Worm (Caenorhabditis elegans): ENCODE measurements around the gene gsp-2.

gsp-2 gene

DNA sequence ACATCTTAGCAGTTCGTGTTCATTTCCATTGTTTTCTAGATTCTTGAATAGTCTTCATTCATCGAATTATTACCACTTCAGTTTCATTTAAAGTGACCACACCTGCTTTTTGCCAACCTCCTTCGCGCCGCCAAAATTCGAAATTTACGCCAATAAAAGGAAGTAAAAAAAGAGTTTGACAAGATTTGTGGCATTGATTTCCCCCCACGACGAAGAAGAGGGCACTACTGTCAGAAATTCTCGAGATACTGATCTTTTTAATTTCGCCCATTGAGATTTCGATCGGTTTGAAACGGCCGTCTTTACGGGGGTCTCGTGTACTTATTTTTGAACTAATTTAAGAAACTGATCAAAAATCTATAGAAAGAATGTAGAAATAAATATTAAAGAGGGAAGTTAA lies 34.7 kb upstream of the gsp-2 start (continued):
- TF ChIP-seq nhr-77 (tag; optimal IDR thresholded peaks at IDR 0.05) (no peak), nhr-111 (GFP tag; optimal IDR thresholded peaks at IDR 0.05) (no peak), daf-19 (GFP tag; conservative IDR thresholded peaks at IDR 0.05) (no peak)

DNA sequence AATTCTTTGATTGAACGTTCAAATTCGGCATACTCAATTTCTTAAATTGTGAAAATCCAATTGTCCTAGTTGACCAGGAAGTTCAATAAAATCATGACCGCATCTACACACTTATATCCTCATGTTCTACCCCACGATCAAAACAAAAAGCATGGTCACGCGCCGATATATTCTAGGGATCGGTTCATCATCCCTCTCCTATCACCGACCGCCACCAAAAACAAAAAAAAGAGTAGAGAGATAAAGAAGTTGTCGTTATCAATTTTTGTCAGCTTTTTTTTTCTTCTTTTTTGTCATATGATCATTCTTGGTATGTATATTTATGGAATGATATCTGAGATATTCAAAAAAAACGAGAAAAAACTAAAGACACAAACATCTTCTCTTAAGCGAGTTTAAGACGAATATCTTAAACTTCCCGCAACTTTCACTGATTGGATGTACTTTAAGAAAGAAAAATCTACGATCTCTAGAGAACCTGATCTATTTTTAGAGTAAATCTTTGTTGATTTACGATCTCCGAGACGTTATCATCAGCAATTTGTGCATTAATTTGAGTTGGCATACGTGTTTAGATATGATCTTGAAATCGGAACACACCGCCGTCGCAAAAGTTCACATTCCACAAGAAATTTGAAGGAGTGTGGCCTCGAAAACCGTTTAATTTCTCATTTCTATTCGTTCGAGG lies 31.3 kb upstream of the gsp-2 start:
- TF ChIP-seq pqm-1 (tag; optimal IDR thresholded peaks at IDR 0.05) (no peak), ceh-32 (tag; optimal IDR thresholded peaks at IDR 0.05; ENCODE audit: poor library complexity) (no peak), lsy-2 (tag; optimal IDR thresholded peaks at IDR 0.05) (peak in 1 of 2 experiments; percentile 16), cey-2 (tag; optimal IDR thresholded peaks at IDR 0.05; ENCODE audit: borderline replicate concordance, insufficient read depth) (peak; percentile 67), tag-97 (GFP tag; IDR thresholded peaks at IDR 0.05) (no peak), zag-1 (tag; optimal IDR thresholded peaks at IDR 0.05) (no peak), unc-39 (tag; optimal IDR thresholded peaks at IDR 0.05) (no peak), gei-8 (GFP tag; optimal IDR thresholded peaks at IDR 0.05) (no peak), nhr-6 (tag; optimal IDR thresholded peaks at IDR 0.05) (no peak), F37D6.2 (tag; optimal IDR thresholded peaks at IDR 0.05) (no peak), Y105C5A.15 (GFP tag; IDR thresholded peaks at IDR 0.05) (no peak), F10B5.3 (tag; optimal IDR thresholded peaks at IDR 0.05) (no peak), zfp-3 (GFP tag; conservative IDR thresholded peaks at IDR 0.05) (no peak), skn-1 (tag; optimal IDR thresholded peaks at IDR 0.05) (no peak), hif-1 (tag; optimal IDR thresholded peaks at IDR 0.05) (no peak), lin-13 (GFP tag; optimal IDR thresholded peaks at IDR 0.05) (no peak), set-16 (GFP tag; IDR thresholded peaks at IDR 0.05) (no peak), spr-1 (tag; optimal IDR thresholded peaks at IDR 0.05) (no peak), nhr-76 (tag; optimal IDR thresholded peaks at IDR 0.05) (no peak), mxl-2 (GFP tag; conservative IDR thresholded peaks at IDR 0.05) (no peak), R02D3.7 (tag; optimal IDR thresholded peaks at IDR 0.05) (no peak), madf-9 (GFP tag; conservative IDR thresholded peaks at IDR 0.05) (no peak), dmd-9 (GFP tag; IDR thresholded peaks at IDR 0.05) (no peak), nhr-102 (tag; optimal IDR thresholded peaks at IDR 0.05) (no peak), ceh-82 (tag; optimal IDR thresholded peaks at IDR 0.05) (no peak), ceh-44 (GFP tag; IDR thresholded peaks at IDR 0.05) (no peak), nhr-25 (tag; optimal IDR thresholded peaks at IDR 0.05; ENCODE audit: borderline replicate concordance, insufficient read depth) (no peak), mep-1 (tag; optimal IDR thresholded peaks at IDR 0.05) (no peak), nhr-42 (GFP tag; IDR thresholded peaks at IDR 0.05) (no peak), nhr-10 (tag; optimal IDR thresholded peaks at IDR 0.05) (no peak), zip-2 (tag; optimal IDR thresholded peaks at IDR 0.05) (no peak), sdz-12 (GFP tag; optimal IDR thresholded peaks at IDR 0.05) (no peak), Y5F2A.4 (GFP tag; optimal IDR thresholded peaks at IDR 0.05) (no peak), dve-1 (tag; optimal IDR thresholded peaks at IDR 0.05; ENCODE audit: insufficient read depth) (peak; percentile 44), hlh-11 (tag; optimal IDR thresholded peaks at IDR 0.05) (peak; percentile 85), dmd-8 (GFP tag; IDR thresholded peaks at IDR 0.05) (no peak), duxl-1 (tag; optimal IDR thresholded peaks at IDR 0.05; ENCODE audit: poor library complexity) (no peak), Y75B8A.6 (GFP tag; IDR thresholded peaks at IDR 0.05) (no peak), dpl-1 (GFP tag; optimal IDR thresholded peaks at IDR 0.05) (peak; percentile 17), nhr-41 (GFP tag; IDR thresholded peaks at IDR 0.05) (no peak), nhr-48 (tag; optimal IDR thresholded peaks at IDR 0.05) (peak; percentile 84), lin-15B (tag; optimal IDR thresholded peaks at IDR 0.05) (no peak), jun-1 (tag; optimal IDR thresholded peaks at IDR 0.05) (no peak), nhr-77 (tag; optimal IDR thresholded peaks at IDR 0.05) (no peak), ama-1 (optimal IDR thresholded peaks at IDR 0.05) (no peak), T26A8.4 (GFP tag; IDR thresholded peaks at IDR 0.05) (no peak), dmd-6 (GFP tag; IDR thresholded peaks at IDR 0.05) (peak; percentile 30; the same call in 1 of the 2 replicates)

Measured in whole organism, L4 larva.